Worm (Caenorhabditis elegans): ENCODE measurements around the gene M116.5.
"Not testable (repeated sequence)": the region's sequence is repeated elsewhere in the genome, so short reads cannot be mapped to it uniquely, and the experiment has no call there.

The M116.5 gene

ce11 chrIV:8394105-8394504, 26.8 kb downstream of the M116.5 start, which contains the start of gene D2096.11:
Gene D2096.11 (minus strand): TSS chrIV:8394205.
- no peak for TF ChIP-seq flt-1 (GFP tag; IDR thresholded peaks at IDR 0.05)
- no peak for TF ChIP-seq tra-4 (tag; optimal IDR thresholded peaks at IDR 0.05)
- no peak for TF ChIP-seq sea-1 (GFP tag; conservative IDR thresholded peaks at IDR 0.05)
- no peak for TF ChIP-seq tbx-37 (GFP tag; conservative IDR thresholded peaks at IDR 0.05)
- TF ChIP-seq pes-1 (GFP tag; IDR thresholded peaks at IDR 0.05): no peak

DNA sequence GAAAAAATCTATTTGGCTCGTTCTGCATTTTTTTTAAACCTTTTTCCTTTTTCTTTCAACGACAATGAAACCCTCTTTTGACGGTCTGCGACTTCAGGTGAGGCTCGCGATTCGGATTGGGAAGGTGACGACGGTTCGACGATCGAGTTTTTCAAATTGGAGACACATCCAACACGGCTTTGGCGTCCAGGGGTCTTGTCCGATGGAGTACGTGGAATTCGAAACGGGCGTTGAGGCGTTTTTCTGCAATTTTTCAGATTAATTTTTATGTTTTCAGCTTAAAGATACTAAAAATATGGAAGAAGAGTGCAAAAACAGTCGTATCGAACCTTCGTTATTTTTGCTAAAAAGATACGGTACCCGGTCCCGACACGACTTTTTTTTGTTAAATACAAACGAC, 31.7 kb downstream of the M116.5 start, which contains the start of gene D2096.10:
Gene D2096.10 (minus strand): TSS at position 101 of the 400 bp plus-strand sequence.
- TF ChIP-seq hnd-1 (tag; optimal IDR thresholded peaks at IDR 0.05); hmg-4 (GFP tag; optimal IDR thresholded peaks at IDR 0.05); tbx-11 (GFP tag; IDR thresholded peaks at IDR 0.05): not testable (repeated sequence)

DNA sequence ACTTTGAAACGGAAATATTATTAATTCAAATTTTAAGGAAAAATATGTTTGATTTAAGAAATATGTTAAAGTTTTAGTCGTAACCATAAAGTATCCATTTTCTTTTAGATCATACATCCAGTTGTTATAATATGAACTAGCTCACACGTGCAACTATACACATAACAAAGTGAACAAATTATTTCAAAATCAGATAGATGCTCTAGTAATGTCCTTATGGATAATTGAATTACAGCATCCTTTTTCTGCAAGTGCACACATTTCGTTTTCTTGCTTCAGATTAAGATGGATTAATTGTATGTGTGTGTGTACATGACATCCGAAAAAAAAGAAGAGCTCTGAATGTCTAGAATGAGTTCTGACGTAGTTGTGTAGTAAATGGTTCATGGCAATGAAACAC, 35.2 kb downstream of the M116.5 start:
- TF ChIP-seq scrt-1 (GFP tag; IDR thresholded peaks at IDR 0.05) (no peak), hmbx-1 (tag; optimal IDR thresholded peaks at IDR 0.05) (no peak), aly-1 (tag; optimal IDR thresholded peaks at IDR 0.05) (no peak), ceh-13 (GFP tag; optimal IDR thresholded peaks at IDR 0.05) (no peak), pes-1 (GFP tag; IDR thresholded peaks at IDR 0.05) (no peak), ets-7 (tag; optimal IDR thresholded peaks at IDR 0.05) (no peak), ceh-36 (tag; optimal IDR thresholded peaks at IDR 0.05) (no peak)

DNA sequence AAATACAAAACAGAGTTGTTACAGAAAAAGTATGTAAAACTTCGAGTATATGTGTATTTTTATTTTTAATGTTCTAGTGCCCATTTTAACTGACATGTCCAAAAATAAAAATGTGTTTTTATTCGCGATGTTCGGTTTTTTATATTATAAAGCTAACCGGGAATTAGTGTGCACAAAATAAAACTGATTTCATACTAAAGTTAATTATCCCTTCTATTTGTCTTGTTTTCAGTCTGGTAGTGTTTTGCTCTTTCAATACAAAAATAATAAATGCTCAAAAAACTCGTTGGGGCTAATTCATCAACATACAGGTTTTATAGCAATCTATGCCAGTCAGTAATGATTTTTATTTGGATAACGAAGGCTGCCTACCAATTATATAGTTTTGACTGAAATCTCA, 36.1 kb downstream of the M116.5 start:
- TF ChIP-seq F13C5.2 (tag; optimal IDR thresholded peaks at IDR 0.05) (no peak), hnd-1 (tag; optimal IDR thresholded peaks at IDR 0.05) (no peak), flt-1 (GFP tag; IDR thresholded peaks at IDR 0.05) (no peak), hmbx-1 (tag; optimal IDR thresholded peaks at IDR 0.05) (no peak), ceh-36 (tag; optimal IDR thresholded peaks at IDR 0.05) (no peak), tra-4 (tag; optimal IDR thresholded peaks at IDR 0.05) (no peak), scrt-1 (GFP tag; IDR thresholded peaks at IDR 0.05) (no peak), ceh-13 (GFP tag; optimal IDR thresholded peaks at IDR 0.05) (no peak), ama-1 (optimal IDR thresholded peaks at IDR 0.05) (no peak), tbx-37 (GFP tag; conservative IDR thresholded peaks at IDR 0.05) (no peak), pes-1 (GFP tag; IDR thresholded peaks at IDR 0.05) (no peak), tbx-11 (GFP tag; IDR thresholded peaks at IDR 0.05) (no peak), B0310.2 (tag; optimal IDR thresholded peaks at IDR 0.05) (no peak), hmg-4 (GFP tag; optimal IDR thresholded peaks at IDR 0.05) (no peak), aly-1 (tag; optimal IDR thresholded peaks at IDR 0.05) (no peak), sea-1 (GFP tag; conservative IDR thresholded peaks at IDR 0.05) (no peak), ets-7 (tag; optimal IDR thresholded peaks at IDR 0.05) (no peak)

ce11 chrIV:8382695-8383094, 38.2 kb downstream of the M116.5 start, which contains the start of gene D2096.9:
Gene D2096.9 (minus strand): TSS chrIV:8382795.
- TF ChIP-seq sea-1 (GFP tag; conservative IDR thresholded peaks at IDR 0.05) (no peak), F13C5.2 (tag; optimal IDR thresholded peaks at IDR 0.05) (no peak), hnd-1 (tag; optimal IDR thresholded peaks at IDR 0.05) (no peak), tbx-11 (GFP tag; IDR thresholded peaks at IDR 0.05) (no peak)

ce11 chrIV:8380266-8380850, 40.5 kb downstream of the M116.5 start:
- TF ChIP-seq hnd-1 (tag; optimal IDR thresholded peaks at IDR 0.05): no peak
- no peak for TF ChIP-seq flt-1 (GFP tag; IDR thresholded peaks at IDR 0.05)
- no peak for TF ChIP-seq hmg-4 (GFP tag; optimal IDR thresholded peaks at IDR 0.05)
- no peak for TF ChIP-seq tbx-37 (GFP tag; conservative IDR thresholded peaks at IDR 0.05)
- TF ChIP-seq sea-1 (GFP tag; conservative IDR thresholded peaks at IDR 0.05): no peak
- TF ChIP-seq F13C5.2 (tag; optimal IDR thresholded peaks at IDR 0.05): no peak
- TF ChIP-seq scrt-1 (GFP tag; IDR thresholded peaks at IDR 0.05): no peak
- no peak for TF ChIP-seq ceh-13 (GFP tag; optimal IDR thresholded peaks at IDR 0.05)
- TF ChIP-seq aly-1 (tag; optimal IDR thresholded peaks at IDR 0.05): no peak
- no peak for TF ChIP-seq ama-1 (optimal IDR thresholded peaks at IDR 0.05)

DNA sequence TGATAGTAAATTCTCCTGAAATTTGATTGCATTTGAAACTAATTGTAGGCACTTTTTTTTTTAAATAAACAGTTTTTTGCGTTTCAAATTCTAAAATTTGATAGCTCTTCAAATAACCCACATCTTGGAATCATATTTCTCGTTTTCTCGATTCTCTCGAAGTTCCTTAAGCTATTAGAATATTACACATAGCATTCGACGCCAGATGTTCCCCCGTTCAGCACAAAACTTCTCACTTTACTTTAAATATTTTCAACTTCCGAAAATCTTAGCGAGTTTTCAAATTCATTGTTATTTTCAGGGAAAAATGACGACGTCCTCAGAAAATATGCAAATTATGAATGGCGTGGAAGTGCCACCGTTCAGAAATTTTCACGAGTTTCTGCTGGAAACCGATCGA, 41.2 kb downstream of the M116.5 start, which contains the start of gene praf-3:
Gene praf-3 (plus strand): TSS at position 301 of the 400 bp plus-strand sequence.
- no peak for TF ChIP-seq ets-7 (tag; optimal IDR thresholded peaks at IDR 0.05)
- no peak for TF ChIP-seq pes-1 (GFP tag; IDR thresholded peaks at IDR 0.05)
- TF ChIP-seq hmbx-1 (tag; optimal IDR thresholded peaks at IDR 0.05): no peak
- no peak for TF ChIP-seq B0310.2 (tag; optimal IDR thresholded peaks at IDR 0.05)
- no peak for TF ChIP-seq aly-1 (tag; optimal IDR thresholded peaks at IDR 0.05)

ce11 chrIV:8379278-8379677, 41.6 kb downstream of the M116.5 start, which contains the start of gene nap-1:
Gene nap-1 (minus strand): TSS chrIV:8379319.
- TF ChIP-seq aly-1 (tag; optimal IDR thresholded peaks at IDR 0.05): no peak
- no peak for TF ChIP-seq ets-7 (tag; optimal IDR thresholded peaks at IDR 0.05)
- no peak for TF ChIP-seq hmbx-1 (tag; optimal IDR thresholded peaks at IDR 0.05)

ce11 chrIV:8378280-8378679, 42.6 kb downstream of the M116.5 start:
- TF ChIP-seq hnd-1 (tag; optimal IDR thresholded peaks at IDR 0.05): no peak
- TF ChIP-seq ceh-36 (tag; optimal IDR thresholded peaks at IDR 0.05): no peak
- no peak for TF ChIP-seq aly-1 (tag; optimal IDR thresholded peaks at IDR 0.05)
- no peak for TF ChIP-seq ets-7 (tag; optimal IDR thresholded peaks at IDR 0.05)
- TF ChIP-seq pes-1 (GFP tag; IDR thresholded peaks at IDR 0.05): no peak
- no peak for TF ChIP-seq B0310.2 (tag; optimal IDR thresholded peaks at IDR 0.05)
- no peak for TF ChIP-seq flt-1 (GFP tag; IDR thresholded peaks at IDR 0.05)
- TF ChIP-seq ama-1 (optimal IDR thresholded peaks at IDR 0.05): no peak
- TF ChIP-seq hmg-4 (GFP tag; optimal IDR thresholded peaks at IDR 0.05): no peak
- no peak for TF ChIP-seq scrt-1 (GFP tag; IDR thresholded peaks at IDR 0.05)
- no peak for TF ChIP-seq tbx-11 (GFP tag; IDR thresholded peaks at IDR 0.05)
- TF ChIP-seq hmbx-1 (tag; optimal IDR thresholded peaks at IDR 0.05): no peak
- no peak for TF ChIP-seq tbx-37 (GFP tag; conservative IDR thresholded peaks at IDR 0.05)
- no peak for TF ChIP-seq ceh-13 (GFP tag; optimal IDR thresholded peaks at IDR 0.05)
- TF ChIP-seq sea-1 (GFP tag; conservative IDR thresholded peaks at IDR 0.05): no peak
- no peak for TF ChIP-seq tra-4 (tag; optimal IDR thresholded peaks at IDR 0.05)
- no peak for TF ChIP-seq F13C5.2 (tag; optimal IDR thresholded peaks at IDR 0.05)
